Fruit fly (Drosophila melanogaster): Measurements from ENCODE around the gene CG8668.

DNA sequence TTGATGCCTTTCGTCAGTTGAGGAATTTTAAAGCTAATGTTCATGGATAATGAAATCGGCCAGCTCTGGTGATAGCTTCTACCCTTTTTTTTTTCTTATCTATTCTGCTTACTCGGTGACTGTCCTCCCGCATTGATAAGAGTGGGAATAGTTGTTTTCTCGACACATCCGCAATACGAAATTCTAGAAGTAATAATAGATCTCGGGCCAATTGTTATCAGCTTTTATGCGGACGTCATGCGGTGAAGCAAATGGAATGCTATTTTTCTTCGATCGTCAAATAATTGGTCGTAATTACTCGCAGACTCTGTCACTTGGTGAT lies 39.4 kb upstream of the CG8668 start:
- TF ChIP-seq CTCF (optimal IDR thresholded peaks at IDR 0.05) = no peak
- no peak for TF ChIP-seq CG8478 (optimal IDR thresholded peaks at IDR 0.05)
